Worm (Caenorhabditis elegans) whole organism, midembryonic: Measurements from ENCODE around the gene srg-37.

ENCODE experiments used
- T22C8.4 ChIP-seq: fragments of 200-800 bp; sonication (Bioruptor generic); IDR thresholded peaks from 2 replicates; pipeline ENCODE4 v1.3.6; 2022; ENCODE audit warnings: missing genetic modification characterization, missing compliant biosample characterization
- cog-1 ChIP-seq: sonication (generic microtip); optimal IDR thresholded peaks from 2 replicates; lab custom pipeline; 2016; ENCODE audit warnings: missing genetic modification characterization, missing compliant biosample characterization
- flt-1 ChIP-seq: fragments of 200-800 bp; sonication (Bioruptor generic); IDR thresholded peaks from 2 replicates; pipeline ENCODE4 v1.3.6; 2022; ENCODE audit warnings: missing genetic modification characterization, missing compliant biosample characterization
- klf-2 ChIP-seq: fragments of 200-800 bp; sonication (Bioruptor generic); conservative IDR thresholded peaks from 2 replicates; pipeline ENCODE4 v1.3.6; 2022; ENCODE audit warnings: missing genetic modification reagents, missing genetic modification characterization, missing compliant biosample characterization
- med-1 ChIP-seq: sonication (generic microtip); optimal IDR thresholded peaks from 2 replicates; lab custom pipeline; 2017; ENCODE audit warnings: missing genetic modification characterization, mild to moderate bottlenecking, missing compliant biosample characterization, antibody characterized with exemption, missing genetic modification reagents; ENCODE audit not compliant: insufficient read depth
- ref-1 ChIP-seq: fragments of 200-800 bp; sonication (Bioruptor generic); conservative IDR thresholded peaks from 2 replicates; pipeline ENCODE4 v1.3.6; 2022; ENCODE audit warnings: missing genetic modification reagents, missing genetic modification characterization, missing compliant biosample characterization
- tab-1 ChIP-seq: fragments of 200-800 bp; sonication (Bioruptor generic); IDR thresholded peaks from 2 replicates; pipeline ENCODE4 v1.3.6; 2022; ENCODE audit warnings: missing genetic modification characterization, missing compliant biosample characterization
- ztf-23 ChIP-seq: fragments of 200-800 bp; sonication (Bioruptor generic); IDR thresholded peaks from 2 replicates; pipeline ENCODE4 v1.3.6; 2022; ENCODE audit warnings: missing genetic modification reagents, missing genetic modification characterization, missing compliant biosample characterization
- ztf-29 ChIP-seq: fragments of 200-800 bp; sonication (Bioruptor generic); IDR thresholded peaks from 2 replicates; pipeline ENCODE4 v1.3.6; 2022; ENCODE audit warnings: missing genetic modification reagents, missing genetic modification characterization, missing compliant biosample characterization

Gene srg-37

DNA sequence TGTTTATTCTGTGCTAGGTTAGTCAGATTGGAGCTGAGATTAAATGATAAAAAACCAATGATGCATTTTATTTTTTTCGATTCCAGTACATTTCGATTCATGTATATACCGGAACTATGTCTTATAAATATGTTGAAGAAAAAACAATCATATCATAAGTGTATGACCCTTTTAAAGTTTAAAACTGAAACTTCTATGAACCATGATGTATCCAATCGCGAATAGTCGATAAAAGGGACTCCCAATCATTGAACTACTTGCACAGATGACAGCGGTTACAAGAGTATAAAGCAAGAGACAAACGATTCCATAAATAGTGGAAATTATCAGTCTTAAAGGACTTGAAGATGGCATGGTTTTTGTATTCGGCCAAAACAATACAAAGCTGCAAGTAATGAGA lies at the start of gene srg-37:
Gene srg-37 (minus strand): TSS at position 101 of the 400 bp plus-strand sequence.
- TF ChIP-seq klf-2 (GFP tag; lab: Robert Waterston, UW) (no peak), ref-1 (GFP tag; lab: Robert Waterston, UW) (no peak), tab-1 (GFP tag; lab: Robert Waterston, UW) (no peak), ztf-29 (GFP tag; lab: Robert Waterston, UW) (no peak), flt-1 (no peak), cog-1 (tag; lab: Kevin White, UChicago) (no peak), T22C8.4 (GFP tag; lab: Robert Waterston, UW) (no peak)

ce11 chrX:14281526-14281925 lies 46.7 kb upstream of the srg-37 start, which contains the start of gene E02H4.2:
Gene E02H4.2 (minus strand): TSS chrX:14281626.
- no peak for TF ChIP-seq cog-1 (tag; lab: Kevin White, UChicago)
- no peak for TF ChIP-seq ztf-29 (GFP tag; lab: Robert Waterston, UW)
- no peak for TF ChIP-seq tab-1 (GFP tag; lab: Robert Waterston, UW)
- TF ChIP-seq klf-2 (GFP tag; lab: Robert Waterston, UW): no peak
- no peak for TF ChIP-seq med-1 (GFP tag; lab: Kevin White, UChicago)
- TF ChIP-seq ztf-23 (GFP tag; lab: Robert Waterston, UW): no peak
- TF ChIP-seq T22C8.4 (GFP tag; lab: Robert Waterston, UW): no peak
- no peak for TF ChIP-seq flt-1
- TF ChIP-seq ref-1 (GFP tag; lab: Robert Waterston, UW): no peak

DNA sequence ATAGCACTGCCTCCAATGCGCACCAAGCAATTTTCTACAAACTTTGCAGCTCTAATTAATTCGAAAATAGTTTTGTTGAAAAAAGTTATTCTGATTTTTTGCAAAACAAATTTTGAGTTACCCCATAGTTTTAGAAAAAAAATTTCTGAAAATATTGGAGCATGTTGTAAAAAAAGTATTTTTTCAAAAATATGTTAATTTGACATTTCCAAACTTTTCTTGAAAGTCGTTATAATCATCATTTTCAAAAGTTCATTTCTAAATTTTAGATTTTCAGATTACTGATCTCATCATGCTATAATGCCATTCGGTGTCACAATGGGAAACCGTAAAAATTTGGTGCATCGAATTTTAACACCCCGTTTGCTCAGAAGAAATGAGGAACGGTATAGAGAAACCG lies 32.9 kb upstream of the srg-37 start, which contains the start of gene del-1:
Gene del-1 (plus strand): TSS at position 301 of the 400 bp plus-strand sequence.
- TF ChIP-seq tab-1 (GFP tag; lab: Robert Waterston, UW) (no peak), ztf-23 (GFP tag; lab: Robert Waterston, UW) (no peak), cog-1 (tag; lab: Kevin White, UChicago) (no peak), T22C8.4 (GFP tag; lab: Robert Waterston, UW) (no peak), flt-1 (no peak), ztf-29 (GFP tag; lab: Robert Waterston, UW) (no peak)

DNA sequence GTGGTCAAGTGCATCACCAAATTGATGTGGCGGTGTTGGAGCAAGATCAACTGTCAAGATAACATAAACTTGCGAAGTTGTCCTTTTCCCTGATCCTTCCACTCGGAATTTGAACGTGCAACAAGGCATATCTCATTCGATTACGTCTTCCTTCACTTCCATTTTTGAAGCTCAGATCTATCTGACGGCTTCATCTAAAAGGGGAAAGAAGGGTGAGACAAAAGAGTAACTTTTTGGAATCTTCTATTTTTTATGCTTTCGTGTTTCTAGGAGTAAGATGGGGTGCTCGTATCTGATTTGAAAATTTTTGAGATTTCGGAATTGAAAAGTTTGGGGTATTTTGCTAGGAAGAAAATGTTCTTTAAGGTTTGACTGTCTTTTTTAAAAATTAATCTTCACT lies 32.3 kb upstream of the srg-37 start:
- no peak for TF ChIP-seq med-1 (GFP tag; lab: Kevin White, UChicago)
- TF ChIP-seq cog-1 (tag; lab: Kevin White, UChicago): no peak
- no peak for TF ChIP-seq klf-2 (GFP tag; lab: Robert Waterston, UW)
- TF ChIP-seq ztf-23 (GFP tag; lab: Robert Waterston, UW): no peak
- no peak for TF ChIP-seq ref-1 (GFP tag; lab: Robert Waterston, UW)
- TF ChIP-seq flt-1: no peak
- TF ChIP-seq T22C8.4 (GFP tag; lab: Robert Waterston, UW): no peak
- TF ChIP-seq ztf-29 (GFP tag; lab: Robert Waterston, UW): no peak
- no peak for TF ChIP-seq tab-1 (GFP tag; lab: Robert Waterston, UW)

ce11 chrX:14263473-14263872 lies 28.6 kb upstream of the srg-37 start, which contains the start of gene E02H4.8:
Gene E02H4.8 (minus strand): TSS chrX:14263573.
- no peak for TF ChIP-seq tab-1 (GFP tag; lab: Robert Waterston, UW)
- TF ChIP-seq klf-2 (GFP tag; lab: Robert Waterston, UW): no peak
- no peak for TF ChIP-seq flt-1
- no peak for TF ChIP-seq ztf-29 (GFP tag; lab: Robert Waterston, UW)
- no peak for TF ChIP-seq T22C8.4 (GFP tag; lab: Robert Waterston, UW)
- TF ChIP-seq ztf-23 (GFP tag; lab: Robert Waterston, UW): no peak
- TF ChIP-seq cog-1 (tag; lab: Kevin White, UChicago): no peak
- no peak for TF ChIP-seq med-1 (GFP tag; lab: Kevin White, UChicago)
- no peak for TF ChIP-seq ref-1 (GFP tag; lab: Robert Waterston, UW)

ce11 chrX:14257661-14258060 lies 22.8 kb upstream of the srg-37 start, which contains the start of gene E02H4.4:
Gene E02H4.4 (plus strand): TSS chrX:14257961.
- TF ChIP-seq flt-1 (no peak), med-1 (GFP tag; lab: Kevin White, UChicago) (no peak), klf-2 (GFP tag; lab: Robert Waterston, UW) (no peak), T22C8.4 (GFP tag; lab: Robert Waterston, UW) (no peak), tab-1 (GFP tag; lab: Robert Waterston, UW) (no peak), ztf-23 (GFP tag; lab: Robert Waterston, UW) (no peak), ztf-29 (GFP tag; lab: Robert Waterston, UW) (no peak)

DNA sequence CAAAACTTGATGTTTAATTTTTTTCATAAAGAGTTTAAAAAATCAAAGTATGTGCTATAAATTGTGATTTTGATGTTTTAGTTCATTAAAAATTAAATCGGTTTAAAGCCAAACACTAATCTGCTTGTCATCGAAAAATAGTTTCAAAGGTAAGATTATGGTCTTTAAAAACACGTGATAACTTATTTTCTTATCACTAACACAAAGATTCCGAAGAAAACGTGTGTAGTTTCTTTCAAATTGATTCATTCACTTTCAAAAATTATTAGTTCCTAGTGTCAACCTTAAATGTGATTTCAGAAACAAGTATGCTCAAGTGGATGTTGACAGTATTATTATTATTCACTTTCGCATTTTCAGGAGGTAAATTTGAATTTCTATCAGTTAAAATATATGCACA lies 21.1 kb upstream of the srg-37 start, which contains the start of gene E02H4.7:
Gene E02H4.7 (plus strand): TSS at position 301 of the 400 bp plus-strand sequence.
- TF ChIP-seq cog-1 (tag; lab: Kevin White, UChicago) (no peak), tab-1 (GFP tag; lab: Robert Waterston, UW) (no peak), T22C8.4 (GFP tag; lab: Robert Waterston, UW) (no peak), klf-2 (GFP tag; lab: Robert Waterston, UW) (no peak), ztf-23 (GFP tag; lab: Robert Waterston, UW) (no peak), flt-1 (no peak), ztf-29 (GFP tag; lab: Robert Waterston, UW) (no peak), ref-1 (GFP tag; lab: Robert Waterston, UW) (no peak), med-1 (GFP tag; lab: Kevin White, UChicago) (no peak)

ce11 chrX:14255031-14255430 lies 20.2 kb upstream of the srg-37 start, which contains the start of gene E02H4.5:
Gene E02H4.5 (minus strand): TSS chrX:14255131.
- TF ChIP-seq med-1 (GFP tag; lab: Kevin White, UChicago) (no peak), T22C8.4 (GFP tag; lab: Robert Waterston, UW) (no peak), ref-1 (GFP tag; lab: Robert Waterston, UW) (no peak), flt-1 (no peak), klf-2 (GFP tag; lab: Robert Waterston, UW) (no peak), ztf-29 (GFP tag; lab: Robert Waterston, UW) (no peak), ztf-23 (GFP tag; lab: Robert Waterston, UW) (no peak), cog-1 (tag; lab: Kevin White, UChicago) (no peak), tab-1 (GFP tag; lab: Robert Waterston, UW) (no peak)

DNA sequence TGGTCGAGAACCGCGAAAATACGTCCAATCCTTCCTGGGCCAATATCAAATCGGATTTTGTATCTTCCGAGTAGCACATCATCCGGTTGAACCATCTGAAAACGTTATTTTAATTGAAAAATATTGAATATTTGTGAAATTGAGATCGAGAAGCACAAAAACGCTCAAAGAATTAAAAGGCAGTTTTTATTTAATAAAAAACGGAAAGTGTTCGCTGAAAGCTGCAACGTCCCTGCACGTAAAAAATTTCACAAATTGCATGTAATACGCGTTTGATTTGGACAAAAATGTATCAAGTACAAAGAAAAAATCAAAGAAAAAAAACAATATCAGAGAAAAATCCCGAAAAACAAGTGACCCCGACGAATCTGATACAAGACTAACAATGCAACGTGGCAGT lies 17.2 kb upstream of the srg-37 start, which contains the start of gene E02H4.6:
Gene E02H4.6 (minus strand): TSS at position 101 of the 400 bp plus-strand sequence.
- TF ChIP-seq flt-1 (no peak), ztf-23 (GFP tag; lab: Robert Waterston, UW) (no peak)
